ENCODE assay signal across 1 fruit fly cellular context in the genomic region with DNA sequence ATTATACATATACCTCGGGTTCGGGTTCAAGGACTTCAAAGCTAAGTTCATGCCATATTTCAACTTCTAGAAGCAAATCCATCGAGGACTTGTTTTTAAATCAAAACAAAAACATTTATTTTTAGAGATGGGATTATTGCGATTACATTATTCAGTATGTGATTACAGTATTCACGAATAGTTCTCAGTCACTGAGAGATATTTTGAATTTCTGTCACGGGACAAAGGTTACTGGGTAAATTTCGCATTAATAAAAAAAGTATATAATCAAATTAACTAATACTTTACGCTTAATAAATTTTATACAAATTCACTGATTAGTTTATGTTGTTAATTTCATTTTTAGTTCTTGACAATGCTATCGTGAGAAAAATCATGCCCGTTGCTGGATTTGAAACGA.
A peak's percentile ranks its signal among the peaks of the same experiment; 100 is the strongest.
TF ChIP-seq lines count a peak whose summit lies in the region.

No protein-coding gene starts in this region.

TF ChIP-seq in whole organism, embryonic, 481 proteins besides CTCF, POLR2A, EP300 and RAD21 (continued from another document and continues in another):
- TF ChIP-seq stc (GFP tag; IDR thresholded peaks at IDR 0.05; lab: Robert Waterston, UW) (no peak), CG31365 (tag; optimal IDR thresholded peaks at IDR 0.05; lab: Kevin White, UChicago) (no peak), CG17361 (GFP tag; IDR thresholded peaks at IDR 0.05; lab: Robert Waterston, UW) (peak; percentile 42; the same call in 1 of the 3 replicates), H2.0 (GFP tag; IDR thresholded peaks at IDR 0.05; lab: Robert Waterston, UW) (no peak), ato (GFP tag; IDR thresholded peaks at IDR 0.05; lab: Robert Waterston, UW; ENCODE audit: partially characterized antibody) (no peak), CG1647 (GFP tag; optimal IDR thresholded peaks at IDR 0.05; lab: Kevin White, UChicago) (no peak), CG18764 (GFP tag; optimal IDR thresholded peaks at IDR 0.05; lab: Kevin White, UChicago) (no peak), CG17829 (tag; optimal IDR thresholded peaks at IDR 0.05; lab: Kevin White, UChicago) (peak; percentile 12), Usf (GFP tag; optimal IDR thresholded peaks at IDR 0.05; lab: Kevin White, UChicago) (no peak), CG13296 (GFP tag; optimal IDR thresholded peaks at IDR 0.05; lab: Kevin White, UChicago) (no peak), tll (GFP tag; optimal IDR thresholded peaks at IDR 0.05; lab: Kevin White, UChicago) (no peak), Adf1 (GFP tag; IDR thresholded peaks at IDR 0.05; lab: Robert Waterston, UW) (no peak), MBD-R2 (GFP tag; IDR thresholded peaks at IDR 0.05; lab: Robert Waterston, UW) (peak; percentile 70), CG3281 (GFP tag; optimal IDR thresholded peaks at IDR 0.05; lab: Kevin White, UChicago) (no peak), abd-A (tag; optimal IDR thresholded peaks at IDR 0.05; lab: Kevin White, UChicago) (no peak), Dip2 (GFP tag; IDR thresholded peaks at IDR 0.05; lab: Robert Waterston, UW) (no peak), Poxn (GFP tag; IDR thresholded peaks at IDR 0.05; lab: Robert Waterston, UW) (no peak), CG15011 (GFP tag; optimal IDR thresholded peaks at IDR 0.05; lab: Kevin White, UChicago) (no peak), CG8765 (GFP tag; IDR thresholded peaks at IDR 0.05; lab: Robert Waterston, UW) (no peak), inv (GFP tag; IDR thresholded peaks at IDR 0.05; lab: Robert Waterston, UW; ENCODE audit: partially characterized antibody) (no peak), CG34422 (GFP tag; IDR thresholded peaks at IDR 0.05; lab: Robert Waterston, UW) (0 out of 3 replicates have a peak, but pooled peaks have one; percentile 32), gt (GFP tag; IDR thresholded peaks at IDR 0.05; lab: Robert Waterston, UW) (no peak), Hmx (GFP tag; optimal IDR thresholded peaks at IDR 0.05; lab: Kevin White, UChicago) (no peak), CG4730 (GFP tag; IDR thresholded peaks at IDR 0.05; lab: Robert Waterston, UW) (no peak), wor (GFP tag; IDR thresholded peaks at IDR 0.05; lab: Robert Waterston, UW) (no peak), H15 (GFP tag; IDR thresholded peaks at IDR 0.05; lab: Robert Waterston, UW) (peak; percentile 50; the same call in 1 of the 3 replicates), CG17328 (GFP tag; IDR thresholded peaks at IDR 0.05; lab: Robert Waterston, UW) (no peak), PHDP (tag; optimal IDR thresholded peaks at IDR 0.05; lab: Kevin White, UChicago) (no peak), en (GFP tag; optimal IDR thresholded peaks at IDR 0.05; lab: Kevin White, UChicago) (no peak), bigmax (GFP tag; optimal IDR thresholded peaks at IDR 0.05; lab: Kevin White, UChicago) (no peak), CG14014 (GFP tag; IDR thresholded peaks at IDR 0.05; lab: Robert Waterston, UW) (peak; percentile 26; the same call in 1 of the 2 replicates), kni (GFP tag; optimal IDR thresholded peaks at IDR 0.05; lab: Kevin White, UChicago) (no peak), bsh (GFP tag; optimal IDR thresholded peaks at IDR 0.05; lab: Kevin White, UChicago) (peak in 1 of 2 experiments; percentile 17), CG33213 (GFP tag; optimal IDR thresholded peaks at IDR 0.05; lab: Kevin White, UChicago) (no peak), CG5245 (GFP tag; optimal IDR thresholded peaks at IDR 0.05; lab: Kevin White, UChicago) (no peak), CG9932 (GFP tag; IDR thresholded peaks at IDR 0.05; lab: Robert Waterston, UW) (peak; percentile 60; the same call in 1 of the 2 replicates), YL-1 (GFP tag; optimal IDR thresholded peaks at IDR 0.05; lab: Kevin White, UChicago) (no peak), Opbp (GFP tag; IDR thresholded peaks at IDR 0.05; lab: Robert Waterston, UW; ENCODE audit: partially characterized antibody) (no peak), da (GFP tag; optimal IDR thresholded peaks at IDR 0.05; lab: Kevin White, UChicago) (no peak), Dref (GFP tag; IDR thresholded peaks at IDR 0.05; lab: Robert Waterston, UW) (peak; percentile 60), pum (GFP tag; optimal IDR thresholded peaks at IDR 0.05; lab: Kevin White, UChicago) (no peak), az2 (GFP tag; optimal IDR thresholded peaks at IDR 0.05; lab: Kevin White, UChicago) (peak; percentile 19), Xrp1 (GFP tag; IDR thresholded peaks at IDR 0.05; lab: Robert Waterston, UW) (no peak; the same call in 1 of the 2 replicates), Asciz (GFP tag; optimal IDR thresholded peaks at IDR 0.05; lab: Kevin White, UChicago) (no peak), CG18011 (GFP tag; optimal IDR thresholded peaks at IDR 0.05; lab: Kevin White, UChicago) (no peak), Pdp1 (GFP tag; optimal IDR thresholded peaks at IDR 0.05; lab: Kevin White, UChicago) (no peak), CG3995 (GFP tag; optimal IDR thresholded peaks at IDR 0.05; lab: Kevin White, UChicago) (peak; percentile 96), stwl (tag; optimal IDR thresholded peaks at IDR 0.05; lab: Kevin White, UChicago) (peak; percentile 50), Sin3A (optimal IDR thresholded peaks at IDR 0.05; lab: Kevin White, UChicago) (no peak), sug (tag; optimal IDR thresholded peaks at IDR 0.05; lab: Kevin White, UChicago) (no peak), sc (optimal IDR thresholded peaks at IDR 0.05; lab: Kevin White, UChicago) (no peak), sc (GFP tag; optimal IDR thresholded peaks at IDR 0.05; lab: Kevin White, UChicago) (no peak), Tbp (GFP tag; optimal IDR thresholded peaks at IDR 0.05; lab: Kevin White, UChicago) (no peak), disco-r (GFP tag; optimal IDR thresholded peaks at IDR 0.05; lab: Kevin White, UChicago) (no peak), tna (GFP tag; IDR thresholded peaks at IDR 0.05; lab: Robert Waterston, UW; ENCODE audit: partially characterized antibody) (no peak), CG11504 (tag; optimal IDR thresholded peaks at IDR 0.05; lab: Kevin White, UChicago) (peak; percentile 46), NC2α (GFP tag; optimal IDR thresholded peaks at IDR 0.05; lab: Kevin White, UChicago) (no peak), slou (GFP tag; optimal IDR thresholded peaks at IDR 0.05; lab: Kevin White, UChicago) (no peak), dpn (GFP tag; optimal IDR thresholded peaks at IDR 0.05; lab: Kevin White, UChicago) (peak in 1 of 2 experiments; percentile 10), CG6254 (GFP tag; optimal IDR thresholded peaks at IDR 0.05; lab: Kevin White, UChicago) (peak; percentile 10), CG11085 (GFP tag; IDR thresholded peaks at IDR 0.05; lab: Robert Waterston, UW) (no peak), Hr78 (GFP tag; optimal IDR thresholded peaks at IDR 0.05; lab: Kevin White, UChicago) (no peak), pita (GFP tag; optimal IDR thresholded peaks at IDR 0.05; lab: Kevin White, UChicago) (no peak), Mes4 (GFP tag; optimal IDR thresholded peaks at IDR 0.05; lab: Kevin White, UChicago) (no peak), CG42726 (GFP tag; IDR thresholded peaks at IDR 0.05; lab: Robert Waterston, UW; ENCODE audit: partially characterized antibody) (no peak), dan (GFP tag; IDR thresholded peaks at IDR 0.05; lab: Robert Waterston, UW) (no peak), eve (GFP tag; optimal IDR thresholded peaks at IDR 0.05; lab: Kevin White, UChicago) (no peak), CG5953 (GFP tag; IDR thresholded peaks at IDR 0.05; lab: Robert Waterston, UW) (no peak), CG32532 (GFP tag; IDR thresholded peaks at IDR 0.05; lab: Robert Waterston, UW) (peak; percentile 60), CG9609 (GFP tag; optimal IDR thresholded peaks at IDR 0.05; lab: Kevin White, UChicago) (no peak), Dad (GFP tag; optimal IDR thresholded peaks at IDR 0.05; lab: Kevin White, UChicago) (no peak), Stat92E (GFP tag; optimal IDR thresholded peaks at IDR 0.05; lab: Kevin White, UChicago) (no peak), Sry-δ (GFP tag; optimal IDR thresholded peaks at IDR 0.05; lab: Kevin White, UChicago) (peak; percentile 60), CG10959 (GFP tag; IDR thresholded peaks at IDR 0.05; lab: Robert Waterston, UW) (no peak), CG7745 (tag; optimal IDR thresholded peaks at IDR 0.05; lab: Kevin White, UChicago) (no peak), psq (GFP tag; optimal IDR thresholded peaks at IDR 0.05; lab: Kevin White, UChicago) (no peak), CG32767 (GFP tag; IDR thresholded peaks at IDR 0.05; lab: Robert Waterston, UW) (no peak), CG8290 (GFP tag; optimal IDR thresholded peaks at IDR 0.05; lab: Kevin White, UChicago) (no peak), CG8290 (tag; optimal IDR thresholded peaks at IDR 0.05; lab: Kevin White, UChicago) (no peak), Atf-2 (GFP tag; optimal IDR thresholded peaks at IDR 0.05; lab: Kevin White, UChicago) (no peak), CG12299 (tag; optimal IDR thresholded peaks at IDR 0.05; lab: Kevin White, UChicago) (no peak), pros (GFP tag; optimal IDR thresholded peaks at IDR 0.05; lab: Kevin White, UChicago) (no peak), CG1832 (GFP tag; optimal IDR thresholded peaks at IDR 0.05; lab: Kevin White, UChicago) (no peak), CG15601 (tag; optimal IDR thresholded peaks at IDR 0.05; lab: Kevin White, UChicago) (no peak), gcm (GFP tag; optimal IDR thresholded peaks at IDR 0.05; lab: Kevin White, UChicago) (no peak), Awh (GFP tag; IDR thresholded peaks at IDR 0.05; lab: Robert Waterston, UW) (no peak), pan (optimal IDR thresholded peaks at IDR 0.05; lab: Kevin White, UChicago) (no peak), pan (GFP tag; optimal IDR thresholded peaks at IDR 0.05 in 1 of 2, IDR thresholded peaks at IDR 0.05 in 1 of 2) (no peak), mam (GFP tag; optimal IDR thresholded peaks at IDR 0.05; lab: Kevin White, UChicago) (peak; percentile 10), Xbp1 (GFP tag; optimal IDR thresholded peaks at IDR 0.05; lab: Kevin White, UChicago) (no peak), Eip74EF (GFP tag; optimal IDR thresholded peaks at IDR 0.05; lab: Kevin White, UChicago) (no peak), al (GFP tag; IDR thresholded peaks at IDR 0.05; lab: Robert Waterston, UW) (no peak), unc-4 (GFP tag; IDR thresholded peaks at IDR 0.05; lab: Robert Waterston, UW; ENCODE audit: partially characterized antibody) (0 out of 2 replicates have a peak, but pooled peaks have one; percentile 14), Dfd (GFP tag; optimal IDR thresholded peaks at IDR 0.05; lab: Kevin White, UChicago) (no peak), CG10654 (GFP tag; optimal IDR thresholded peaks at IDR 0.05; lab: Kevin White, UChicago) (no peak), zfh2 (GFP tag; optimal IDR thresholded peaks at IDR 0.05; lab: Kevin White, UChicago) (no peak), CG17186 (GFP tag; optimal IDR thresholded peaks at IDR 0.05; lab: Kevin White, UChicago) (no peak), Taf1 (GFP tag; IDR thresholded peaks at IDR 0.05; lab: Robert Waterston, UW) (0 out of 2 replicates have a peak, but pooled peaks have one; percentile 9), CG32772 (GFP tag; IDR thresholded peaks at IDR 0.05; lab: Robert Waterston, UW) (no peak), fd102C (GFP tag; optimal IDR thresholded peaks at IDR 0.05; lab: Kevin White, UChicago) (no peak), wdn (GFP tag; IDR thresholded peaks at IDR 0.05; lab: Robert Waterston, UW) (no peak), Dip3 (GFP tag; optimal IDR thresholded peaks at IDR 0.05; lab: Kevin White, UChicago) (no peak), grau (tag; optimal IDR thresholded peaks at IDR 0.05; lab: Kevin White, UChicago) (peak; percentile 31), ems (GFP tag; optimal IDR thresholded peaks at IDR 0.05; lab: Kevin White, UChicago) (no peak), CG11695 (GFP tag; IDR thresholded peaks at IDR 0.05; lab: Robert Waterston, UW) (no peak), sens (GFP tag; lab: Kevin White, UChicago) (peak; percentile 80), onecut (GFP tag; IDR thresholded peaks at IDR 0.05; lab: Robert Waterston, UW) (no peak), CG8281 (tag; optimal IDR thresholded peaks at IDR 0.05; lab: Kevin White, UChicago) (no peak), CG16779 (GFP tag; IDR thresholded peaks at IDR 0.05; lab: Robert Waterston, UW) (no peak), Ets65A (GFP tag; lab: Kevin White, UChicago) (no peak), CG18599 (GFP tag; optimal IDR thresholded peaks at IDR 0.05; lab: Kevin White, UChicago) (no peak), CG10462 (GFP tag; optimal IDR thresholded peaks at IDR 0.05; lab: Kevin White, UChicago) (no peak), dmrt99B (tag; optimal IDR thresholded peaks at IDR 0.05; lab: Kevin White, UChicago) (no peak), Hey (tag; optimal IDR thresholded peaks at IDR 0.05; lab: Kevin White, UChicago) (no peak), yki (optimal IDR thresholded peaks at IDR 0.05; lab: Kevin White, UChicago) (no peak), HmgD (GFP tag; optimal IDR thresholded peaks at IDR 0.05; lab: Kevin White, UChicago) (no peak), CG12236 (GFP tag; optimal IDR thresholded peaks at IDR 0.05; lab: Kevin White, UChicago) (no peak), CG15269 (tag; optimal IDR thresholded peaks at IDR 0.05; lab: Kevin White, UChicago) (no peak), fd96Cb (tag; optimal IDR thresholded peaks at IDR 0.05; lab: Kevin White, UChicago) (no peak), kay (GFP tag; optimal IDR thresholded peaks at IDR 0.05; lab: Kevin White, UChicago) (no peak), CG16863 (GFP tag; optimal IDR thresholded peaks at IDR 0.05; lab: Kevin White, UChicago) (no peak), HLH54F (GFP tag; optimal IDR thresholded peaks at IDR 0.05; lab: Kevin White, UChicago) (no peak), CG10147 (GFP tag; optimal IDR thresholded peaks at IDR 0.05; lab: Kevin White, UChicago) (no peak), z (GFP tag; IDR thresholded peaks at IDR 0.05; lab: Robert Waterston, UW) (no peak), zen (tag; optimal IDR thresholded peaks at IDR 0.05; lab: Kevin White, UChicago) (peak; percentile 1), jigr1 (GFP tag; IDR thresholded peaks at IDR 0.05; lab: Robert Waterston, UW) (no peak), org-1 (GFP tag; optimal IDR thresholded peaks at IDR 0.05; lab: Kevin White, UChicago) (no peak), crp (GFP tag; optimal IDR thresholded peaks at IDR 0.05; lab: Kevin White, UChicago) (no peak), sens-2 (GFP tag; IDR thresholded peaks at IDR 0.05; lab: Robert Waterston, UW) (no peak), CG15479 (GFP tag; optimal IDR thresholded peaks at IDR 0.05; lab: Kevin White, UChicago) (no peak), tio (GFP tag; optimal IDR thresholded peaks at IDR 0.05; lab: Kevin White, UChicago) (no peak), Oaz (GFP tag; IDR thresholded peaks at IDR 0.05; lab: Robert Waterston, UW) (no peak), D (optimal IDR thresholded peaks at IDR 0.05; lab: Kevin White, UChicago) (no peak), D (GFP tag; optimal IDR thresholded peaks at IDR 0.05; lab: Kevin White, UChicago) (no peak)
